Worm (Caenorhabditis elegans) whole organism, midembryonic: ENCODE results near the gene C25A8.5.

Experiments
- T22C8.4 ChIP-seq: fragments of 200-800 bp; sonication (Bioruptor generic); IDR thresholded peaks from 2 replicates; pipeline ENCODE4 v1.3.6; 2022; ENCODE audit warnings: missing genetic modification characterization, missing compliant biosample characterization
- cog-1 ChIP-seq: sonication (generic microtip); optimal IDR thresholded peaks from 2 replicates; lab custom pipeline; 2016; ENCODE audit warnings: missing genetic modification characterization, missing compliant biosample characterization
- flt-1 ChIP-seq: fragments of 200-800 bp; sonication (Bioruptor generic); IDR thresholded peaks from 2 replicates; pipeline ENCODE4 v1.3.6; 2022; ENCODE audit warnings: missing genetic modification characterization, missing compliant biosample characterization
- klf-2 ChIP-seq: fragments of 200-800 bp; sonication (Bioruptor generic); conservative IDR thresholded peaks from 2 replicates; pipeline ENCODE4 v1.3.6; 2022; ENCODE audit warnings: missing genetic modification reagents, missing genetic modification characterization, missing compliant biosample characterization
- med-1 ChIP-seq: sonication (generic microtip); optimal IDR thresholded peaks from 2 replicates; lab custom pipeline; 2017; ENCODE audit warnings: missing genetic modification characterization, mild to moderate bottlenecking, missing compliant biosample characterization, antibody characterized with exemption, missing genetic modification reagents; ENCODE audit not compliant: insufficient read depth
- ref-1 ChIP-seq: fragments of 200-800 bp; sonication (Bioruptor generic); conservative IDR thresholded peaks from 2 replicates; pipeline ENCODE4 v1.3.6; 2022; ENCODE audit warnings: missing genetic modification reagents, missing genetic modification characterization, missing compliant biosample characterization
- ztf-23 ChIP-seq: fragments of 200-800 bp; sonication (Bioruptor generic); IDR thresholded peaks from 2 replicates; pipeline ENCODE4 v1.3.6; 2022; ENCODE audit warnings: missing genetic modification reagents, missing genetic modification characterization, missing compliant biosample characterization
- ztf-29 ChIP-seq: fragments of 200-800 bp; sonication (Bioruptor generic); IDR thresholded peaks from 2 replicates; pipeline ENCODE4 v1.3.6; 2022; ENCODE audit warnings: missing genetic modification reagents, missing genetic modification characterization, missing compliant biosample characterization

- TF ChIP-seq ztf-29 (GFP tag; lab: Robert Waterston, UW) (no peak), flt-1 (GFP tag; lab: Robert Waterston, UW) (no peak), med-1 (GFP tag; lab: Kevin White, UChicago) (no peak), ref-1 (GFP tag; lab: Robert Waterston, UW) (no peak), cog-1 (tag; lab: Kevin White, UChicago) (no peak), ztf-23 (GFP tag; lab: Robert Waterston, UW) (no peak), T22C8.4 (no peak), klf-2 (no peak)
Observed at ce11 chrIV:6958696-6959095, 40.6 kb upstream of the C25A8.5 start.
